Fruit fly (Drosophila melanogaster): Measurements from ENCODE around the gene CG10508.
A peak's percentile ranks its signal among the peaks of the same experiment; 100 is the strongest.

CG10508 gene

DNA sequence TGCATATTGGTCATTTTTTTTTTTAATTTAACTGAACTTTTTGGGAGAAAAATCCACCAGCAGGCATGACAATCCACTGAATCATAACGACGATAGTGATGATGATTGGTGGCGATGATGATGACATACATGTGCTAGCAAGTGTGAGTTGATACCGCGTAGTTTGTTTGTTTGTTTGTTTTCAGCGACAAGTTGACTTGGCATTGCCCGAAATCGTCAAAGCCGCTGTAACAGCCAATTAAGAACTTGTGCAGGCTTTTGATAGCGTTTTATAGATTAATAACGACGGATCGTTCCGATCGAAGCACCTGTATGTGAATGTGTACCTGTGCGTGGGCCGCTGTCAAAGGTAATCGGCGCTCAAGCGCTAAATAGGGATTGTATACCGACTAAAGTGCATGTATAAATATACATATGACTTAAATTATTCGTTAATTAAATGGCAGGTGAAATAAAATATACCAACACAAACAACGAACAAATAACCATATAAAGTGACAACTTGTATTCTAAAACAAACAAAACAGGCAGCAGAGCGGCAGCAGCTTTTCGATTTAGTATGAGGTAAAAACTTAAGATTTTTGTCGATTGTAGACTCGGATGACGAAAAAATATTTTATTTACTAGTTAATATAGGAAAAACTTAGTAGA, 8.6 kb upstream of the CG10508 start:
- TF ChIP-seq CG8478 (optimal IDR thresholded peaks at IDR 0.05) = no peak
- no peak for TF ChIP-seq CTCF (optimal IDR thresholded peaks at IDR 0.05)

DNA sequence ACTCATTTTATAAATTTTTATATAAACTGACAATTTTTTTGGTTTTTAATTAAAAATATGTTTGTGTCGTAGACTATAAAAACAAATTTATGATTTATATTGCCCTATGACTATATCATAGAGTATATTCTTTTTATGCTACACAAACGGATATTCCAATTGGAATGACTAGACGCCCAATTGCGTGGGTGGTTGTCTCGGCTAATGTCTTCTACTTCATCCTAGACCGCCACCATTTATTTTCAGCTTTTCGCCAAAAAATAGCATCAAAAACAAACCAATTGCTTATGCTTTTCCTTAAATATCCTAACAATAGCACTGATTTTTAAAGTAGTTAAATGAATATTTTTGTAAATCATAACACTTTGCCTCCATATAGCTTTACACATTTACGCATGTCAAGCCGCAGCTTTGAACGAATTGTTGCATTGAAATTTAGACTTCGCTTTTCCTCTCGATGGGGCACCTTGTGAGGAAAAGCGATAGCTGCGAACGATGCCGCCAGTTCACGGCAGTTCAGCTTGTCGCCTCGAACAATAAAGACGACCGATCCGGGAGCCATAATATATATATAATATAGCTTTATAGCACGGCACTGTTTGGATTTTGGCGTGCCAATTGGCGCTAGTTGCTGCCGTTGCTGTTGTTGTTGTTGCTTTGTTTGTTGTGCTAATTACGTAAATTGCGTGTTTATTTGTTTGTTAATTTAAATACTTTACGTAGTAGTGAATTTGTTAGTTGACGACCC, 7.8 kb upstream of the CG10508 start:
- TF ChIP-seq CTCF (optimal IDR thresholded peaks at IDR 0.05) (peak in 1 of 2 experiments; percentile 24), CG8478 (optimal IDR thresholded peaks at IDR 0.05) (no peak)

DNA sequence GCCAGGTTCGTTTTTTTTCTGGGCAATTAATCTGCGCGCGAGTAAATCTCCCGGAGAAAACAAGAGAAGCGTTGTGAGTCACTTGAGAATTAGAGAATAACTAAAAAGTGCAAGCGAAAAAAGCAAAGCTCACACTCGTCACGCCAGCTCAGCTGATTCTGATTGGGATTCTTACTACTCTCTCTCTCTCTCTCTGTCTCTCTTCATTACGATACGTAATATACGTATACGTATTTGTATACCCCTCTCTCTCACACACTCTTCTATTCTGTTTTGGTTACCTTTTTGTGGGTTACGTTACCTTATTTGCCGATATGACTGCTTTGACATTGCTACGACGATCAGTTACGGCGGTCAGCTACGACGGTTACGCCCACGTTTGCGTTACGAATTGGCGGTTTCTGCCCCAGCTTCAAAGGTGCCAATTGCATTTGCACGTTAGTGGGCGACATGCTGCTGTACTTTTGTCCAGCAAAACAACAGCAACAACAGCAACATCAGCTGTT, 7.2 kb upstream of the CG10508 start, which contains the start of the genes Targ1, CG10512 and Targ2:
Gene Targ1, minus strand, starts transcription at position 106 of the 506 bp plus-strand sequence.
Gene CG10512, plus strand, starts transcription at position 144 of the 506 bp plus-strand sequence.
Gene Targ2, minus strand, starts transcription at position 456 of the 506 bp plus-strand sequence.
- no peak for TF ChIP-seq CG8478 (optimal IDR thresholded peaks at IDR 0.05)
- no peak for TF ChIP-seq CTCF (optimal IDR thresholded peaks at IDR 0.05)

DNA sequence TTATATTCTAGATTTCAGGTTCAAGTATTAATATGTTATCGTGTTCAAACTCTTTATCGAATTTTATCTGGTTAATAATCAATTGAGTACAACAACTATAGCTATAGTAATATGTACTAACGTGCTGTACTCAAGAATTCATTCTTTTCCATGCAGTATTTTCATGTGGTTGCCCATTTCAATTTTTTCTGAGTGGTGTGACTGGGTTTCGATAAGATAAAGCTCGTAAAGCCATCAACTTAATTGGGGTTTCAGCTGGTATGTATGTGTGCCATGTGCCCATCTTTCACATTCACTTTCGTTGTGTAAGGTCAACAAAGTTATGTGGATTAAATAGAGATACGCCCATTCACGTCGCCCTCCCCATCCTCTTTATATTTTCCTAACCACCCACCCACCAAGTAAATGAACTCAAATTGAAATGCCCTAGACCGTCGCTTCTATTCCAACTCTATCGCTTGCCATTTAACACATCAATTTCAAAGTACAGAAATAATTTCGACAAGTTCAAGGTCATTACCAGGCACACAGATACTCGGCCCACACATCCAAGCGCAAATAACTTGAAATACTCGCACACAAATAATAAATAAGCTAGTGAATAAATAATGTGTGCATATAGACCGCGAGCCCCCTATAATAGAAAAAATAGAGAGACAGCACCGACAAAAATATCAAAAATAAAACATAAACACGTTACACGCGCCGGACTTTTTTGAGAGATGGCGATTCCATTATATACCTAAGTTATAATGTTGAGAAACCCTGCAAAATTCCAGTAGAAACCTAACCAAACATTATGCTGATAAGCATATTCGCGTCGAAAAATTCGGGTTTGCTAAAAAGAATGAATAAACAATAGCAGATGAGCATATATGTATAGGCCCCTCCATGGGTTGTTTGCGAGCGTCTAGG, 5.2 kb upstream of the CG10508 start:
- no peak for TF ChIP-seq CTCF (optimal IDR thresholded peaks at IDR 0.05)
- no peak for TF ChIP-seq CG8478 (optimal IDR thresholded peaks at IDR 0.05)

DNA sequence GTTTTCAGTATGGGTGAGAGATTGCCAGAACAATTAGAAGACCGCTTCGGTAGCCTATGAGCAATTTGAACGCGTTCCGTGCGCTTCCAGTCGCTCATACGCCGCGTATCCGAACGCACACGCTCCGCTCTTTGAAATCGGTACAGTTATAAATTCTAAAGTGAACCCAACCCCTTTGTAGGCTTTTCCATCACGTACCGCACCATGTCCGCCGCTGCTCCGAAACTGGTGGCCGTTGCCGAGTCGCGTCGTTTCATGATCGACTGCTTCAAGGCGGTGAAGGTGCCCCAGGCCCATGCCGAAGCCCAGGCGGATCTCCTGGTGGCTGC, 4.6 kb upstream of the CG10508 start:
- TF ChIP-seq CTCF (optimal IDR thresholded peaks at IDR 0.05) (no peak), CG8478 (optimal IDR thresholded peaks at IDR 0.05) (no peak)

DNA sequence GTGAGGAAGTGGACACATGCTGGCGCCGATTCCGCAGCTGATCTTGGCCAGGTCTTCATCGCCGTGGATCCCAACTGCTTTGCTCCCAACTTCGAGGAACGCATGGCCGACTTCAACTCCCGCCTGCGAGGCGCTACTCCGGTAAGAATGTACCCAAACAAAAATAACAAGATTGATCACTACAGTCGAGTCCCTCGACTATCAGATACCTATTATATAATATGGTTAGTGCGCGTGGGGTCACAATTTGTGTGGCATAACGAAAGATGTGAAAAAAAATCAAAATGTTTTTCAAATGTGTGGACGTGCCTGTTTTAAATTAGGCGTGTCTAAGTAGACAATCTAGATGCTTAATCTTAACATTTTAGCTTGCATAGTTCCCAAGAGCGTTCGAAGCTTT, 3.5 kb upstream of the CG10508 start:
- TF ChIP-seq CG8478 (optimal IDR thresholded peaks at IDR 0.05) (no peak), CTCF (optimal IDR thresholded peaks at IDR 0.05) (no peak)

DNA sequence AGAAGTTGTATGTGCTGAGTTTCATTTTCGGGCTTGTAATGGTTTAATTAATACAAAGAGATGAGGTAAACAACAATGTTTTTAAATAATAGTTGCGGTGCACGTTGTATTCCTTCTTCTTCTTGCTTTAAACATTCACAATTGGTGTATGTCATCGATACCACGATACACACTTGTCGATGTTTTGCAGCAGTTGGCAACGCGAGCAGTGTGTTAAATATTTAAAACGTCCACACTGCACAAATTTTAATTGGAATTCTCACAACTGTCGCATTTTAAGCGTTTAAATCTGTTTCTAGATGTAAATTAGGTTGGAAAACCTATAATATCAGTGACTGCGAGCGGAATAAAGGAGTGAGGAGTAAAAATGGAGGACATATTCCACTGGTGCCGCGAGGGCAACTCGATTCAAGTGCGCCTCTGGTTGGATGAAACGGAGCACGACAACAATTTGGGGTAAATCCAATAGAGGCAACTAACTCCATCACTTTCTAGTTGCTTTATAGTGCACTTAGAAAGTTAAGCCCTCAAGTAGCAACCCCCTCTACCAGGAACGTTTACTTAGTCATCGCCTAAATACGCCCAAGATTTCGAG, 6.8 kb downstream of the CG10508 start, which contains the start of the genes Trmt112 and Ilk:
Gene Trmt112, minus strand, starts transcription at position 143 of the 595 bp plus-strand sequence.
Gene Ilk, plus strand, starts transcription at position 205 of the 595 bp plus-strand sequence.
- TF ChIP-seq CTCF (optimal IDR thresholded peaks at IDR 0.05) (peak in 1 of 2 experiments; percentile 4), CG8478 (optimal IDR thresholded peaks at IDR 0.05) (no peak)

DNA sequence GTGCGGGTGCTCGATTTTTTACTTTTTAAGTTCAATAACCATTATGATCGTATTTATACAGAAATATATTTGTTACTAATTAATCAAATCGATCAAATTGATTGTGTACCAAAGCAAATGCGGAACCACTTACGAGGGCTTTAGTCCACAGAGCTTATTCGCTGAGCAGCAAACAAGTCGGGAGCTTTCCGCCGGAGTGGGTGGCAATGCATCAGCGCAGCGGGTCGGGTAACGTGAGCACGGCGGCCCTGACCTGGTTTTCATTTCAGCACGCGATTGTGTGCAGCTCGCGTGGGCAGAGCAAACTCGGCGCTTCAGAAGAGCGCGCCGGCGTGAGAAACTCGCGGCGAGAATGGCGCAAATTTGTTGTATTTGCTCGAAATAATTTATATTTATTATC, 9.1 kb downstream of the CG10508 start:
- TF ChIP-seq CG8478 (optimal IDR thresholded peaks at IDR 0.05) = no peak
- TF ChIP-seq CTCF (optimal IDR thresholded peaks at IDR 0.05) = no peak

DNA sequence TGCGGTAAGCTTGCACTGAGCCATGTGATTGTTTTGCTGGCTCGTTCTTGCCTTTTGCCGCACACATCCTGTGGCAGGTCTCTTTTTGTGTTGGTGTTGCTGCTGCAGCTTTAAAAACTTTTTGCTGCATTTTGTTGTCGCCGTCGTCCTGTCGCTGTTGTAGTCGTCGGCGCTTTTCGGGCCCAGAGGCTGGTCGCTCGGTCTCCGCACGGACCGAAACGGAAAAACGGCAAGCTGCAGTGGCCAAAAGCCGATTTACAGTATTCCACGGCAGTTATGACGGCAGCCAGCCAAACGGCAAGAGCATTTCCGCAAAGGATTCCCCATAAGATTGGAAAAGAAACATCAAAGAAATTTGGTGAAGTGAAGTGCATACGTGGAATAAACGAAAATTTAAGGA, 10.1 kb downstream of the CG10508 start, which contains the start of gene CG43219:
Gene CG43219, plus strand, starts transcription at position 301 of the 400 bp plus-strand sequence.
- TF ChIP-seq CG8478 (optimal IDR thresholded peaks at IDR 0.05) (no peak), CTCF (optimal IDR thresholded peaks at IDR 0.05) (no peak)

DNA sequence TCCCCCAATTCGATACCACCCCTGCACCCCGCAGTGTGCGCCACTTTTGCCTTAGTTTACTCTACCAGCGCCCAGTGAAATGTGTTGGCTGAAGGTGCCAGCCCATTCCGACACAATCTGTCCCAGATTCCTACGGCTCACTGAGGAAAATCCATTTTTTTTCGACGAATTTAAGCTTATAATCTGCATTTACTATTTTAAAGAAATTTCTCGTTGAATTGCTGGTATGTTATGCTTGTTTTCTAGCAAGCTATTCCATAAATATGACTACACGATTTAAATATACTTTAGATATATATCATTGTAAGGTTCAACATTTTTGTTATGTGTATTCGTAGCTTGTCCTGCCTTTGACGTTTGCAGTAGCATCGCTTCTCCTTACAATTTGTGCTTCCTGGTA, 13.3 kb downstream of the CG10508 start:
- TF ChIP-seq CG8478 (optimal IDR thresholded peaks at IDR 0.05) = no peak
- no peak for TF ChIP-seq CTCF (optimal IDR thresholded peaks at IDR 0.05)

DNA sequence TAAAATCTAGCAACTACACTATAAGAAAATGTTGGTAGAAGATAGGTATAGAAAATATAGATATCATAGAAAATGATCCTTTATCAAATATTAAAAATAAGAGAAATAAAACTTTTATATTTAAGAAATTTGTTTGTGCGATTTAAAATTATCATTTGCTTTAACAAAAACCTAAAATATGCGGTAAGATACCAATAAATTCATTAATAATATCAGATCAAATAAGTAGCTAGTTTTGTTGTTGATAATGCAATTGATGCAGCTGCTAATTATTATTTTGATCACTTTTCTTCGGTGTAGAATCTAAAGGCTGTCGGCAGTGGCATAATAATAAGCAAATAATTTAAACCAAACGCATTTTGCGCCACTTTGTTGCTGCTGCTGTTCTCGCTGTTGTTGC, 14.3 kb downstream of the CG10508 start:
- no peak for TF ChIP-seq CG8478 (optimal IDR thresholded peaks at IDR 0.05)
- no peak for TF ChIP-seq CTCF (optimal IDR thresholded peaks at IDR 0.05)

DNA sequence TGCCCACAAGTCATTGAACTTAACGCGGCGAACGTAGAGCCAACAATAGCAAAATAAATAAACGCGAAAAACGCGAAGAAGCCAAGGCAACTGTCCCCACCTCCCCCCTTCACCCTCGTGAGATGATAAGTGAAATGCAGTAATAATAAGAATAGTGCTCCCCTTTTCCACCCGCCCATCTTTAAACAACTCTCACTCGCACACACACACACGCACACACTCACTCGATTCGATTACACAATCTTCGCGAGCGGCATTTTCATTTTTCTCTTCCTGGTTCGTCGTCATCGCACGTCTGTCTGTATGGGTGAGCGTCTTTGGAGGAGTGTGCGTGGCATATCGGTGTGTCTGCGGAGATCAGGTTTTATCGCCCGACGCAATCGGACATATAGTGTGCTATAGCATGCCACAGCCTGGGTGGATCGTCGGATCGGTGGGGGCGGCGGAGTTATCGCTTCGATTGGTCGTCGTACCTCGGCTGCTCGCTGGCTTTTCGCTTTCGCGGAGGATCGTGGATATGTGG, 14.7 kb downstream of the CG10508 start:
- TF ChIP-seq CG8478 (optimal IDR thresholded peaks at IDR 0.05) (no peak), CTCF (optimal IDR thresholded peaks at IDR 0.05) (no peak)

DNA sequence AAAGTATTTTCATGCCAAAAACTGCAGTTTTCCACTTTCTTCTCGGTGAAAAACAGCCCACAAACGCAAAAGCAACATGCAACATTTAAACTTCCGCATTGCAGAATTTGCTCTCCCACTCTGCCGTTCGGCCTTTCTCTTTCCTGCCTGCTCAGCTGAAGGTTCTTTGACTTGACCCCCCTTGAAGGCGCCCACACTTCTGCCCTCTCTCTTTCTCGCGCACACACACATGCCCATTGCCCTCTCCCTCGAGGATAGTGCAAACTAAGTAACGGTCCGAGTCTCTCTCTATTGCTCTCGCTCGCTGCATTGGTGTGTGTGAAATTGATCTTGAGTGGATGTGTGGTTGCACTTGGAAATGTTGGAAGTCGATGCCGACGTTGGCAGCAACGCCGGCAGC, 15.6 kb downstream of the CG10508 start:
- TF ChIP-seq CTCF (optimal IDR thresholded peaks at IDR 0.05) = no peak
- no peak for TF ChIP-seq CG8478 (optimal IDR thresholded peaks at IDR 0.05)

DNA sequence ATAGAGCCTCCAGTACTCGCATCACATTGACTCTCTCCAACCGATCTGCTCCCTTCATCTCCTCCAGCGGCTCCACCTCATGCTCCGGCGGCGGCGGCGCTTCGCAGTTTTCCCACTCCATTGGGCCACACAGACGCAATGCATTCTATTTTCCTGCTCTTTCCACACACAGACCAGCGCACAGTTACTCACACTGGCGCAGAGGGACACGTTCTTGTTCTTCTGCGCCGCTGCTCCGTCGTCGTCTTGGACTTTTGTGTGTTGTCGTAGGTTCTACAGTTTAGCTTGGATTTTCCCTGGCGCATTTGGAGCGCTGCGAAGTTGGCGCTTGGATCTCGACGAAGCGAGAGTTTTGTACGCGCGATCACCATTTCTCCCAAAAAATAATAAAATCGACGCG, 16.3 kb downstream of the CG10508 start, which contains the start of gene Eip78C:
Gene Eip78C, plus strand, starts transcription at position 301 of the 400 bp plus-strand sequence.
- no peak for TF ChIP-seq CG8478 (optimal IDR thresholded peaks at IDR 0.05)
- TF ChIP-seq CTCF (optimal IDR thresholded peaks at IDR 0.05) = no peak
